Worm (Caenorhabditis elegans): ENCODE data around the gene toc-1.

The toc-1 gene

ce11 chrIII:5326323-5326722 lies 51.3 kb downstream of the toc-1 start, which contains the start of gene sorf-2:
TSS of gene sorf-2 (plus strand) at chrIII:5326623.
- TF ChIP-seq nhr-84 (tag; optimal IDR thresholded peaks at IDR 0.05), result no peak
- no peak for TF ChIP-seq sptf-1 (tag; optimal IDR thresholded peaks at IDR 0.05)
- no peak for TF ChIP-seq aly-2 (tag; optimal IDR thresholded peaks at IDR 0.05)
- TF ChIP-seq efl-3 (GFP tag; optimal IDR thresholded peaks at IDR 0.05), result no peak

Data from whole organism, L1 larva.